Worm (Caenorhabditis elegans) whole organism, L4 larva: ENCODE results near the gene daf-14.

ENCODE experiments used
- D1046.2 ChIP-seq: fragments of 200-800 bp; sonication (Bioruptor generic); IDR thresholded peaks from 2 replicates; pipeline ENCODE4 v1.3.6; 2022; ENCODE audit warnings: missing genetic modification characterization, missing compliant biosample characterization
- F26F4.8 ChIP-seq: fragments of 200-800 bp; sonication (Bioruptor generic); conservative IDR thresholded peaks from 2 replicates; pipeline ENCODE4 v1.3.6; 2022; ENCODE audit warnings: missing genetic modification characterization, missing compliant biosample characterization
- F37D6.2 ChIP-seq: sonication (generic microtip); optimal IDR thresholded peaks from 2 replicates; lab custom pipeline; 2016; ENCODE audit warnings: mild to moderate bottlenecking, missing genetic modification characterization, missing compliant biosample characterization
- F49E8.2 ChIP-seq: sonication (generic microtip); optimal IDR thresholded peaks from 2 replicates; lab custom pipeline; 2016; ENCODE audit warnings: missing compliant biosample characterization, mild to moderate bottlenecking, missing genetic modification characterization, borderline replicate concordance
- ZK337.2 ChIP-seq: fragments of 200-800 bp; sonication (Bioruptor generic); IDR thresholded peaks from 2 replicates; pipeline ENCODE4 v1.3.6; 2022; ENCODE audit warnings: missing genetic modification reagents, missing genetic modification characterization, missing compliant biosample characterization
- aha-1 ChIP-seq: fragments of 150-350 bp; peaks from one replicate; lab custom pipeline; 2014; ENCODE audit warnings: missing biosample characterization, missing genetic modification characterization
- ama-1 ChIP-seq: fragments of 150-350 bp; optimal IDR thresholded peaks from 2 replicates; lab custom pipeline; 2014; ENCODE audit warnings: inconsistent platforms, mixed read lengths
- ceh-20 ChIP-seq: fragments of 200-800 bp; sonication (Bioruptor generic); IDR thresholded peaks from 2 replicates; pipeline ENCODE4 v1.3.6; 2022; ENCODE audit warnings: missing genetic modification reagents, missing genetic modification characterization, missing compliant biosample characterization
- ceh-32 ChIP-seq: sonication (generic microtip); optimal IDR thresholded peaks from 2 replicates; lab custom pipeline; 2016; ENCODE audit warnings: mild to moderate bottlenecking, missing genetic modification characterization, missing compliant biosample characterization; ENCODE audit not compliant: poor library complexity
- cey-2 ChIP-seq: sonication (generic microtip); optimal IDR thresholded peaks from 3 replicates; lab custom pipeline; 2017; ENCODE audit warnings: missing genetic modification characterization, mild to moderate bottlenecking, missing compliant biosample characterization, antibody characterized with exemption, borderline replicate concordance; ENCODE audit not compliant: insufficient read depth
- ctbp-1 ChIP-seq: fragments of 200-800 bp; sonication (Bioruptor generic); IDR thresholded peaks from 2 replicates; pipeline ENCODE4 v1.3.6; 2022; ENCODE audit warnings: missing genetic modification reagents, missing genetic modification characterization, missing compliant biosample characterization
- daf-12 ChIP-seq: fragments of 150-350 bp; optimal IDR thresholded peaks from 2 replicates; lab custom pipeline; 2014; ENCODE audit warnings: missing biosample characterization, missing genetic modification reagents, missing genetic modification characterization
- daf-16 ChIP-seq, 3 experiments: sonication (generic microtip); optimal IDR thresholded peaks; 2 replicates each; lab custom pipeline; 2016 to 2017; ENCODE audit warnings: missing genetic modification characterization in 3 of 3, missing genetic modification reagents in 3 of 3, mild to moderate bottlenecking in 2 of 3, missing compliant biosample characterization in 2 of 3, missing biosample characterization in 1 of 3, moderate library complexity in 1 of 3
- daf-8 ChIP-seq: fragments of 200-800 bp; sonication (Bioruptor generic); IDR thresholded peaks from 2 replicates; pipeline ENCODE4 v1.3.6; 2022; ENCODE audit warnings: missing genetic modification characterization, missing compliant biosample characterization
- dmd-9 ChIP-seq: fragments of 200-800 bp; sonication (Bioruptor generic); IDR thresholded peaks from 2 replicates; pipeline ENCODE4 v1.3.6; 2022; ENCODE audit warnings: missing genetic modification reagents, missing genetic modification characterization, missing compliant biosample characterization
- egl-43 ChIP-seq: fragments of 200-800 bp; sonication (Bioruptor generic); IDR thresholded peaks from 2 replicates; pipeline ENCODE4 v1.3.6; 2022; ENCODE audit warnings: missing genetic modification reagents, missing genetic modification characterization, missing compliant biosample characterization
- fos-1 ChIP-seq: fragments of 150-350 bp; optimal IDR thresholded peaks from 2 replicates; lab custom pipeline; 2014; ENCODE audit warnings: missing biosample characterization, missing genetic modification characterization
- hlh-11 ChIP-seq: fragments of 200-800 bp; sonication (Bioruptor generic); optimal IDR thresholded peaks from 2 replicates; lab custom pipeline; 2018; ENCODE audit warnings: mild to moderate bottlenecking, missing genetic modification characterization, missing compliant biosample characterization
- lim-7 ChIP-seq: fragments of 200-800 bp; sonication (Bioruptor generic); IDR thresholded peaks from 2 replicates; pipeline ENCODE4 v1.3.6; 2022; ENCODE audit warnings: missing genetic modification characterization, missing compliant biosample characterization
- lsy-2 ChIP-seq, 2 experiments: fragments of 150-350 bp in 1 of 2; sonication (generic microtip) in 1 of 2; optimal IDR thresholded peaks; 2 replicates each; lab custom pipeline; 2014 to 2017; ENCODE audit warnings: missing biosample characterization in 2 of 2, missing genetic modification characterization in 2 of 2
- madf-5 ChIP-seq, 2 experiments: fragments of 200-800 bp; sonication (Bioruptor generic); IDR thresholded peaks; 2 replicates each; pipeline ENCODE4 v1.3.6; 2022; ENCODE audit warnings: missing compliant biosample characterization in 2 of 2, missing genetic modification characterization in 2 of 2
- mdt-29 ChIP-seq: fragments of 200-800 bp; sonication (Bioruptor generic); IDR thresholded peaks from 2 replicates; pipeline ENCODE4 v1.3.6; 2022; ENCODE audit warnings: missing genetic modification reagents, missing genetic modification characterization, missing compliant biosample characterization
- mxl-2 ChIP-seq: fragments of 200-800 bp; sonication (Bioruptor generic); conservative IDR thresholded peaks from 2 replicates; pipeline ENCODE4 v1.3.6; 2022; ENCODE audit warnings: missing genetic modification reagents, missing genetic modification characterization, missing compliant biosample characterization
- mxl-3 ChIP-seq: fragments of 200-800 bp; sonication (Bioruptor generic); optimal IDR thresholded peaks from 2 replicates; lab custom pipeline; 2018; ENCODE audit warnings: mild to moderate bottlenecking, missing genetic modification characterization, missing compliant biosample characterization
- nhr-28 ChIP-seq: fragments of 150-350 bp; optimal IDR thresholded peaks from 2 replicates; lab custom pipeline; 2014; ENCODE audit warnings: missing biosample characterization, missing genetic modification characterization
- nhr-42 ChIP-seq: fragments of 200-800 bp; sonication (Bioruptor generic); IDR thresholded peaks from 2 replicates; pipeline ENCODE4 v1.3.6; 2022; ENCODE audit warnings: missing genetic modification characterization, missing compliant biosample characterization
- nhr-48 ChIP-seq: sonication (generic microtip); optimal IDR thresholded peaks from 2 replicates; lab custom pipeline; 2016; ENCODE audit warnings: mild to moderate bottlenecking, missing genetic modification characterization, missing compliant biosample characterization
- php-3 ChIP-seq: fragments of 200-800 bp; sonication (Bioruptor generic); IDR thresholded peaks from 2 replicates; pipeline ENCODE4 v1.3.6; 2022; ENCODE audit warnings: missing genetic modification reagents, missing genetic modification characterization, missing compliant biosample characterization
- rbr-2 ChIP-seq: sonication (generic microtip); optimal IDR thresholded peaks from 2 replicates; lab custom pipeline; 2016; ENCODE audit warnings: missing genotype, missing genetic modification characterization, missing compliant biosample characterization
- saeg-2 ChIP-seq: fragments of 200-800 bp; sonication (Bioruptor generic); IDR thresholded peaks from 2 replicates; pipeline ENCODE4 v1.3.6; 2022; ENCODE audit warnings: missing genetic modification reagents, missing genetic modification characterization, missing compliant biosample characterization
- set-16 ChIP-seq: fragments of 200-800 bp; sonication (Bioruptor generic); IDR thresholded peaks from 2 replicates; pipeline ENCODE4 v1.3.6; 2022; ENCODE audit warnings: missing genetic modification reagents, missing genetic modification characterization, missing compliant biosample characterization
- snpc-1.2 ChIP-seq: fragments of 200-800 bp; sonication (Bioruptor generic); IDR thresholded peaks from 2 replicates; pipeline ENCODE4 v1.3.6; 2022; ENCODE audit warnings: missing genetic modification reagents, missing genetic modification characterization, missing compliant biosample characterization
- tag-97 ChIP-seq: fragments of 200-800 bp; sonication (Bioruptor generic); IDR thresholded peaks from 2 replicates; pipeline ENCODE4 v1.3.6; 2022; ENCODE audit warnings: missing genetic modification characterization, missing compliant biosample characterization
- tra-1 ChIP-seq: fragments of 200-800 bp; sonication (Bioruptor generic); IDR thresholded peaks from 2 replicates; pipeline ENCODE4 v1.3.6; 2022; ENCODE audit warnings: missing genetic modification reagents, missing genetic modification characterization, missing compliant biosample characterization
- unc-62 ChIP-seq, 3 experiments: fragments of 150-350 bp in 1 of 3; sonication (generic microtip); optimal IDR thresholded peaks in 2 of 3; peaks in 1 of 3; 1 replicate in 1 of 3; 2 replicates in 2 of 3; lab custom pipeline; 2014 to 2017; ENCODE audit warnings: missing biosample characterization in 3 of 3, missing genetic modification characterization in 3 of 3, missing genetic modification reagents in 3 of 3, missing genotype in 1 of 3
- zfp-3 ChIP-seq: fragments of 200-800 bp; sonication (Bioruptor generic); conservative IDR thresholded peaks from 2 replicates; pipeline ENCODE4 v1.3.6; 2022; ENCODE audit warnings: missing genetic modification reagents, missing genetic modification characterization, missing compliant biosample characterization
- zip-2 ChIP-seq: fragments of 150-350 bp; optimal IDR thresholded peaks from 2 replicates; lab custom pipeline; 2014; ENCODE audit warnings: missing biosample characterization, missing genetic modification characterization

The daf-14 gene

ce11 chrIV:10259557-10259956, 9.1 kb downstream of the daf-14 start, which contains the start of gene F01G10.9:
F01G10.9 (minus strand) TSS chrIV:10259657.
- TF ChIP-seq lim-7 (no peak), F49E8.2 (tag; lab: Kevin White, UChicago) (no peak), lsy-2 (tag; optimal IDR thresholded peaks at IDR 0.05; lab: Kevin White, UChicago) (no peak), tra-1 (GFP tag; lab: Robert Waterston, UW) (no peak), egl-43 (GFP tag; lab: Robert Waterston, UW) (no peak), saeg-2 (GFP tag; lab: Robert Waterston, UW) (no peak)
- TF ChIP-seq, all 104 proteins: peak for 0

DNA sequence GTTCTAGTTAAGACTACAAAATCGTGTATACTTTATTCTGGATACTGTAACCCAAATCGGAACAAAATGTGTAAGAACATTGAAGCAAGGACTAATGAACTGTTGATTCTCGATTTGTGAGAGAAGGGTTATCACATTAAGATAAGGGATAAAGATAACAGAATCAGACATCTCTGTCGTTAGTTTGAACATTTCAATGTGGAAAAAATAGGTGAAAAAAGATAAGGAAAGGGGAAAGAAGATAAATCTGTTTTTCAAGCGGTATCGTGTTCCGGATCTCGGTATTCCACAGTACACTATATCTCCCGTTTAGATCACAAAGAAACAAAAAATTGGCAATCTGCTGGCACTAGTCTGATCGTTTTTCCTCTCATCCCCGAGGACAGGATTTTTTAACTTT, 10.6 kb downstream of the daf-14 start:
- TF ChIP-seq tag-97 (GFP tag; lab: Robert Waterston, UW): no peak
- peak; percentile 29 for TF ChIP-seq hlh-11
- no peak for TF ChIP-seq mxl-2
- no peak for TF ChIP-seq mdt-29
- no peak for TF ChIP-seq zip-2 (tag; lab: Kevin White, UChicago)
- no peak for TF ChIP-seq daf-16 (GFP tag; optimal IDR thresholded peaks at IDR 0.05; lab: Kevin White, UChicago)
- no peak for TF ChIP-seq daf-16 (tag; optimal IDR thresholded peaks at IDR 0.05; lab: Kevin White, UChicago)
- TF ChIP-seq dmd-9: no peak
- no peak for TF ChIP-seq daf-12 (tag; lab: Kevin White, UChicago)
- TF ChIP-seq unc-62 (GFP tag; optimal IDR thresholded peaks at IDR 0.05 in 1 of 2; lab: Kevin White, UChicago): no peak
- TF ChIP-seq unc-62 (tag; optimal IDR thresholded peaks at IDR 0.05; lab: Kevin White, UChicago): no peak
- TF ChIP-seq mxl-3 (GFP tag; lab: Kevin White, UChicago): peak; percentile 18
- peak; percentile 22 for TF ChIP-seq nhr-28 (tag; lab: Kevin White, UChicago)
- TF ChIP-seq ceh-20 (GFP tag; lab: Robert Waterston, UW): no peak
- no peak for TF ChIP-seq php-3
- peak; percentile 38 for TF ChIP-seq nhr-48
- TF ChIP-seq ama-1 (lab: Kevin White, UChicago): no peak
- TF ChIP-seq fos-1: no peak
- TF ChIP-seq cey-2 (tag; lab: Kevin White, UChicago): no peak
- TF ChIP-seq zfp-3 (GFP tag; lab: Robert Waterston, UW): no peak
- no peak for TF ChIP-seq ctbp-1 (GFP tag; lab: Robert Waterston, UW)
- no peak for TF ChIP-seq rbr-2
- no peak for TF ChIP-seq ceh-32 (tag; lab: Kevin White, UChicago)
- TF ChIP-seq aha-1 (tag; lab: Kevin White, UChicago): no peak
- no peak for TF ChIP-seq F37D6.2 (tag; lab: Kevin White, UChicago)
- TF ChIP-seq nhr-42 (GFP tag; lab: Robert Waterston, UW): no peak
- TF ChIP-seq daf-8 (GFP tag; lab: Robert Waterston, UW): no peak
- no peak for TF ChIP-seq saeg-2 (GFP tag; lab: Robert Waterston, UW)
- TF ChIP-seq, all 104 proteins: peak for 4

ce11 chrIV:10262882-10263281, 12.5 kb downstream of the daf-14 start:
- TF ChIP-seq nhr-42 (GFP tag; lab: Robert Waterston, UW): 0 out of 2 replicates have a peak, but pooled peaks have one; percentile 9
- peak; percentile 66; the same call in 1 of the 2 replicates for TF ChIP-seq lim-7
- peak in 1 of 2 experiments; percentile 85; a peak in 2 of 4 replicates for TF ChIP-seq madf-5 (GFP tag; IDR thresholded peaks at IDR 0.05; lab: Robert Waterston, UW)
- peak; percentile 75 for TF ChIP-seq set-16 (GFP tag; lab: Robert Waterston, UW)
- 0 out of 2 replicates have a peak, but pooled peaks have one; percentile 54 for TF ChIP-seq F26F4.8
- TF ChIP-seq snpc-1.2: peak; percentile 59; the same call in 1 of the 2 replicates
- TF ChIP-seq D1046.2 (GFP tag; lab: Robert Waterston, UW): 0 out of 2 replicates have a peak, but pooled peaks have one; percentile 30
- 0 out of 2 replicates have a peak, but pooled peaks have one; percentile 17 for TF ChIP-seq ZK337.2 (GFP tag; lab: Robert Waterston, UW)
